Fruit fly (Drosophila melanogaster) whole organism, embryonic: ENCODE results near the gene CG1024.
A peak's percentile ranks its signal among the peaks of the same experiment; 100 is the strongest.

Experiments used
- Bteb2 ChIP-seq: fragments of 200-800 bp; sonication (Bioruptor generic); optimal IDR thresholded peaks from 2 replicates; lab custom pipeline; 2016; ENCODE audit warnings: missing biosample characterization, missing genetic modification characterization
- CG10321 ChIP-seq: fragments of 200-800 bp; sonication (Bioruptor generic); IDR thresholded peaks from 2 replicates; pipeline ENCODE4 v1.3.6; 2022; ENCODE audit warnings: missing biosample characterization, missing genetic modification characterization
- CG10979 ChIP-seq: fragments of 200-800 bp; sonication (Bioruptor generic); optimal IDR thresholded peaks from 2 replicates; lab custom pipeline; 2018; ENCODE audit warnings: missing biosample characterization, mild to moderate bottlenecking, missing genetic modification characterization, moderate library complexity
- CG12942 ChIP-seq: fragments of 200-800 bp; sonication (Bioruptor generic); optimal IDR thresholded peaks from 3 replicates; lab custom pipeline; 2016; ENCODE audit warnings: missing biosample characterization, missing genetic modification characterization
- CG13123 ChIP-seq: fragments of 200-800 bp; sonication (Bioruptor generic); optimal IDR thresholded peaks from 2 replicates; lab custom pipeline; 2016; ENCODE audit warnings: missing biosample characterization, missing genetic modification characterization
- CG15011 ChIP-seq: fragments of 200-800 bp; sonication (Bioruptor generic); optimal IDR thresholded peaks from 3 replicates; lab custom pipeline; 2018; ENCODE audit warnings: missing biosample characterization, mild to moderate bottlenecking, missing genetic modification characterization
- CG1647 ChIP-seq: fragments of 200-800 bp; sonication (Bioruptor generic); optimal IDR thresholded peaks from 3 replicates; lab custom pipeline; 2016; ENCODE audit warnings: missing biosample characterization, missing genetic modification characterization
- CG2120 ChIP-seq: fragments of 200-800 bp; sonication (Bioruptor generic); optimal IDR thresholded peaks from 3 replicates; lab custom pipeline; 2016; ENCODE audit warnings: missing biosample characterization, missing genetic modification characterization
- CG2678 ChIP-seq: fragments of 200-800 bp; sonication (Bioruptor generic); optimal IDR thresholded peaks from 3 replicates; lab custom pipeline; 2019; ENCODE audit warnings: missing biosample characterization, mild to moderate bottlenecking, missing genetic modification characterization, moderate library complexity
- CG3281 ChIP-seq: fragments of 200-800 bp; sonication (Bioruptor generic); optimal IDR thresholded peaks from 3 replicates; lab custom pipeline; 2017; ENCODE audit warnings: missing biosample characterization, mild to moderate bottlenecking, missing genetic modification characterization
- CG33213 ChIP-seq: fragments of 200-800 bp; sonication (Bioruptor generic); optimal IDR thresholded peaks from 3 replicates; lab custom pipeline; 2016; ENCODE audit warnings: missing biosample characterization, missing genetic modification characterization
- CG4404 ChIP-seq: fragments of 200-800 bp; sonication (Bioruptor generic); IDR thresholded peaks from 2 replicates; pipeline ENCODE4 v1.3.6; 2022; ENCODE audit warnings: missing biosample characterization, missing genetic modification characterization
- CG5180 ChIP-seq: fragments of 200-800 bp; sonication (Bioruptor generic); optimal IDR thresholded peaks from 3 replicates; lab custom pipeline; 2017; ENCODE audit warnings: missing biosample characterization, missing genetic modification characterization, mild to moderate bottlenecking, moderate library complexity, missing genetic modification reagents
- CG6272 ChIP-seq: fragments of 200-800 bp; sonication (Bioruptor generic); IDR thresholded peaks from 2 replicates; pipeline ENCODE4 v1.3.6; 2022; ENCODE audit warnings: missing biosample characterization, missing genetic modification characterization
- CG7839 ChIP-seq: fragments of 200-800 bp; sonication (Bioruptor generic); optimal IDR thresholded peaks from 3 replicates; lab custom pipeline; 2018; ENCODE audit warnings: missing biosample characterization, mild to moderate bottlenecking, missing genetic modification characterization, moderate library complexity
- CG8765 ChIP-seq: fragments of 200-800 bp; sonication (Bioruptor generic); IDR thresholded peaks from 2 replicates; pipeline ENCODE4 v1.3.6; 2022; ENCODE audit warnings: missing biosample characterization, missing genetic modification characterization
- CG9797 ChIP-seq: fragments of 200-800 bp; sonication (Bioruptor generic); optimal IDR thresholded peaks from 3 replicates; lab custom pipeline; 2018; ENCODE audit warnings: missing biosample characterization, mild to moderate bottlenecking, missing genetic modification characterization
- CoRest ChIP-seq: fragments of 200-800 bp; sonication (Bioruptor generic); optimal IDR thresholded peaks from 3 replicates; lab custom pipeline; 2018; ENCODE audit warnings: missing biosample characterization, mild to moderate bottlenecking, missing genetic modification characterization, moderate library complexity
- CrebB ChIP-seq: fragments of 200-800 bp; sonication (Bioruptor generic); optimal IDR thresholded peaks from 3 replicates; lab custom pipeline; 2018; ENCODE audit warnings: missing biosample characterization, mild to moderate bottlenecking, missing genetic modification characterization
- D19B ChIP-seq: fragments of 200-800 bp; sonication (Bioruptor generic); optimal IDR thresholded peaks from 2 replicates; lab custom pipeline; 2017; ENCODE audit warnings: missing biosample characterization, mild to moderate bottlenecking, missing genetic modification characterization
- Doc2 ChIP-seq: fragments of 200-800 bp; sonication (Bioruptor generic); IDR thresholded peaks from 2 replicates; pipeline ENCODE4 v1.3.6; 2022; ENCODE audit warnings: missing biosample characterization, missing genetic modification characterization
- HHEX ChIP-seq: fragments of 200-800 bp; sonication (Bioruptor generic); optimal IDR thresholded peaks from 3 replicates; lab custom pipeline; 2017; ENCODE audit warnings: missing biosample characterization, mild to moderate bottlenecking, missing genetic modification characterization, missing genetic modification reagents
- HLH54F ChIP-seq: fragments of 200-800 bp; sonication (Bioruptor generic); optimal IDR thresholded peaks from 3 replicates; lab custom pipeline; 2016; ENCODE audit warnings: missing biosample characterization, missing genetic modification characterization
- Hr3 ChIP-seq: fragments of 200-800 bp; sonication (Bioruptor generic); optimal IDR thresholded peaks from 3 replicates; lab custom pipeline; 2016; ENCODE audit warnings: missing biosample characterization, missing genetic modification characterization
- Lpt ChIP-seq: fragments of >200 bp; optimal IDR thresholded peaks from 2 replicates; lab custom pipeline; 2018; ENCODE audit warnings: missing biosample characterization, missing genetic modification characterization
- Med ChIP-seq: fragments of 200-800 bp; sonication (Bioruptor generic); peaks from one replicate; lab custom pipeline; 2016; ENCODE audit warnings: missing biosample characterization, missing genetic modification characterization, mild to moderate bottlenecking, inconsistent platforms, moderate library complexity
- Meics ChIP-seq: fragments of 200-800 bp; sonication (Bioruptor generic); optimal IDR thresholded peaks from 2 replicates; lab custom pipeline; 2017; ENCODE audit warnings: missing biosample characterization, mild to moderate bottlenecking, missing genetic modification characterization
- Mrtf ChIP-seq: fragments of 200-800 bp; sonication (Bioruptor generic); IDR thresholded peaks from 3 replicates; pipeline ENCODE4 v1.3.6; 2022; ENCODE audit warnings: missing biosample characterization, missing genetic modification characterization
- amos ChIP-seq: fragments of 200-800 bp; sonication (Bioruptor generic); IDR thresholded peaks from 2 replicates; pipeline ENCODE4 v1.3.6; 2022; ENCODE audit warnings: missing biosample characterization, missing genetic modification characterization; ENCODE audit not compliant: partially characterized antibody
- ara ChIP-seq: fragments of 200-800 bp; sonication (Bioruptor generic); IDR thresholded peaks from 2 replicates; pipeline ENCODE4 v1.3.6; 2022; ENCODE audit warnings: missing biosample characterization, missing genetic modification characterization
- ash1 ChIP-seq: fragments of 200-800 bp; sonication (Bioruptor generic); optimal IDR thresholded peaks from 2 replicates; lab custom pipeline; 2018; ENCODE audit warnings: missing biosample characterization, mild to moderate bottlenecking, missing genetic modification characterization
- caup ChIP-seq: fragments of 200-800 bp; sonication (Bioruptor generic); optimal IDR thresholded peaks from 3 replicates; lab custom pipeline; 2017; ENCODE audit warnings: missing biosample characterization, mild to moderate bottlenecking, missing genetic modification characterization, moderate library complexity; ENCODE audit not compliant: severe bottlenecking
- chinmo ChIP-seq: fragments of 200-800 bp; sonication (Bioruptor generic); IDR thresholded peaks from 4 replicates; pipeline ENCODE4 v1.3.6; 2022; ENCODE audit warnings: missing biosample characterization, missing genetic modification characterization; ENCODE audit not compliant: partially characterized antibody
- dysf ChIP-seq: fragments of 200-800 bp; sonication (Bioruptor generic); IDR thresholded peaks from 3 replicates; pipeline ENCODE4 v1.3.6; 2022; ENCODE audit warnings: missing biosample characterization, missing genetic modification characterization
- esg ChIP-seq: fragments of 200-800 bp; sonication (Bioruptor generic); conservative IDR thresholded peaks from 2 replicates; pipeline ENCODE4 v1.3.6; 2022; ENCODE audit warnings: missing biosample characterization, missing genetic modification characterization
- hbn ChIP-seq: fragments of 200-800 bp; sonication (Bioruptor generic); IDR thresholded peaks from 2 replicates; pipeline ENCODE4 v1.3.6; 2022; ENCODE audit warnings: missing biosample characterization, missing genetic modification characterization; ENCODE audit not compliant: partially characterized antibody
- ind ChIP-seq: fragments of 200-800 bp; sonication (Bioruptor generic); optimal IDR thresholded peaks from 3 replicates; lab custom pipeline; 2016; ENCODE audit warnings: missing biosample characterization, missing genetic modification characterization
- ken ChIP-seq: fragments of 200-800 bp; sonication (Bioruptor generic); IDR thresholded peaks from 3 replicates; pipeline ENCODE4 v1.3.6; 2022; ENCODE audit warnings: missing biosample characterization, missing genetic modification characterization
- lab ChIP-seq: fragments of 200-800 bp; sonication (Bioruptor generic); optimal IDR thresholded peaks from 3 replicates; lab custom pipeline; 2017; ENCODE audit warnings: missing biosample characterization, missing genetic modification characterization, mild to moderate bottlenecking, moderate library complexity, missing genetic modification reagents
- nmo ChIP-seq: fragments of 200-800 bp; sonication (Bioruptor generic); optimal IDR thresholded peaks from 2 replicates; lab custom pipeline; 2018; ENCODE audit warnings: missing biosample characterization, mild to moderate bottlenecking, missing genetic modification characterization, moderate library complexity
- odd ChIP-seq: fragments of 200-800 bp; sonication (Bioruptor generic); optimal IDR thresholded peaks from 2 replicates; lab custom pipeline; 2017; ENCODE audit warnings: missing biosample characterization, mild to moderate bottlenecking, missing genetic modification characterization
- rib ChIP-seq: fragments of 200-800 bp; sonication (Bioruptor generic); IDR thresholded peaks from 2 replicates; pipeline ENCODE4 v1.3.6; 2022; ENCODE audit warnings: missing biosample characterization, missing genetic modification characterization
- sens ChIP-seq: fragments of 200-800 bp; sonication (Bioruptor generic); peaks from one replicate; lab custom pipeline; 2016; ENCODE audit warnings: missing biosample characterization, missing genetic modification characterization
- shn ChIP-seq: fragments of 200-800 bp; sonication (Bioruptor generic); optimal IDR thresholded peaks from 3 replicates; lab custom pipeline; 2016; ENCODE audit warnings: missing biosample characterization, missing genetic modification characterization
- ssp ChIP-seq: fragments of 200-800 bp; sonication (Bioruptor generic); IDR thresholded peaks from 2 replicates; pipeline ENCODE4 v1.3.6; 2022; ENCODE audit warnings: missing biosample characterization, missing genetic modification characterization
- sug ChIP-seq: fragments of 200-800 bp; optimal IDR thresholded peaks from 2 replicates; lab custom pipeline; 2019; ENCODE audit warnings: missing biosample characterization, mild to moderate bottlenecking, missing genetic modification characterization, moderate library complexity
- tap ChIP-seq: fragments of 200-800 bp; optimal IDR thresholded peaks from 3 replicates; lab custom pipeline; 2019; ENCODE audit warnings: missing biosample characterization, mild to moderate bottlenecking, missing genetic modification characterization, moderate library complexity
- tgo ChIP-seq: fragments of 200-800 bp; sonication (Bioruptor generic); IDR thresholded peaks from 3 replicates; pipeline ENCODE4 v1.3.6; 2022; ENCODE audit warnings: missing biosample characterization, missing genetic modification characterization
- unc-4 ChIP-seq: fragments of 200-800 bp; sonication (Bioruptor generic); IDR thresholded peaks from 2 replicates; pipeline ENCODE4 v1.3.6; 2022; ENCODE audit warnings: missing biosample characterization, missing genetic modification characterization; ENCODE audit not compliant: partially characterized antibody
- wdn ChIP-seq: fragments of 200-800 bp; sonication (Bioruptor generic); IDR thresholded peaks from 2 replicates; pipeline ENCODE4 v1.3.6; 2022; ENCODE audit warnings: missing biosample characterization, missing genetic modification characterization
- zen ChIP-seq: fragments of 200-800 bp; sonication (Bioruptor generic); optimal IDR thresholded peaks from 3 replicates; lab custom pipeline; 2018; ENCODE audit warnings: missing biosample characterization, mild to moderate bottlenecking, missing genetic modification characterization, moderate library complexity

CG1024 gene

DNA sequence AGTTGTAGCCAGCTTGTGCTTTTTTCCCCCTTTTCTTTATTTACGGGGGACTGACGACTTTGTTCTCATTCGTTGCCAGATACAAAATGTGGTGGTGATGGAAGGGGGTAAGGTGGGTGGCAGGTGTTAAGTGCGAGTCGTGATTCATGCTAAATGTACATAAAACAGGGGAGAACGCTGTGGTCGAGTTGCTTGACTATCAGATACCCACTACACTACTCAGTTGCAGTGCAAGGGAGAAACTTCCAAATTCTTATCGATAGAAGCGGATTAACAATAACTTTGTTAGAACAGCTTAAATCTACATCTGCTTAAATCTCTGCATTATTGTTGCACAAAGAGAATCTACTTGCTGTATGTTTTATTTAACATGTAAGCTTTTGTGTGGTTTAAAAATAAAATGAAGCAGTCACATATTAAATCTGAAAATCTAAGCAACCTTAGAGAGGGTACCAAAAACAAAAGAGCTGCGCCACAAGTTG, 17.5 kb upstream of the CG1024 start (continued):
- no peak for TF ChIP-seq hbn
- no peak for TF ChIP-seq CG13123 (GFP tag; lab: Kevin White, UChicago)
- TF ChIP-seq CrebB (tag; lab: Kevin White, UChicago), result no peak
- peak; percentile 6 for TF ChIP-seq Med (GFP tag; lab: Kevin White, UChicago)
- TF ChIP-seq Bteb2 (GFP tag; lab: Kevin White, UChicago), result no peak
- TF ChIP-seq CG7839 (tag; lab: Kevin White, UChicago), result peak; percentile 55
- no peak for TF ChIP-seq CG1647 (GFP tag; lab: Kevin White, UChicago)
- no peak for TF ChIP-seq CG6272 (GFP tag; lab: Robert Waterston, UW)
- no peak for TF ChIP-seq odd (GFP tag; lab: Kevin White, UChicago)
- TF ChIP-seq CG33213 (GFP tag; lab: Kevin White, UChicago), result no peak
- no peak for TF ChIP-seq CG12942 (GFP tag; lab: Kevin White, UChicago)
- 0 out of 2 replicates have a peak, but pooled peaks have one; percentile 23 for TF ChIP-seq esg (GFP tag; lab: Robert Waterston, UW)
- no peak for TF ChIP-seq CG15011 (GFP tag; lab: Kevin White, UChicago)
- TF ChIP-seq ken (GFP tag; lab: Robert Waterston, UW), result no peak
- TF ChIP-seq CG10979 (tag; lab: Kevin White, UChicago), result peak; percentile 6
- TF ChIP-seq CG2678 (tag; lab: Kevin White, UChicago), result peak; percentile 54
- no peak for TF ChIP-seq CG5180 (GFP tag; lab: Kevin White, UChicago)
- TF ChIP-seq sug (tag; lab: Kevin White, UChicago), result peak; percentile 8
- TF ChIP-seq CG3281, result peak; percentile 32
- no peak for TF ChIP-seq D19B (GFP tag; lab: Kevin White, UChicago)
- no peak for TF ChIP-seq Mrtf (GFP tag; lab: Robert Waterston, UW)
- peak; percentile 13 for TF ChIP-seq HLH54F
- no peak for TF ChIP-seq Hr3
- TF ChIP-seq lab (GFP tag; lab: Kevin White, UChicago), result peak; percentile 27
- TF ChIP-seq nmo, result peak; percentile 30
- TF ChIP-seq rib (GFP tag; lab: Robert Waterston, UW), result no peak
- peak; percentile 3 for TF ChIP-seq Meics (GFP tag; lab: Kevin White, UChicago)
- TF ChIP-seq unc-4, result no peak
- no peak for TF ChIP-seq Doc2 (GFP tag; lab: Robert Waterston, UW)
- TF ChIP-seq chinmo (GFP tag; lab: Robert Waterston, UW), result 0 out of 4 replicates have a peak, but pooled peaks have one; percentile 61
- no peak for TF ChIP-seq CG4404 (GFP tag; lab: Robert Waterston, UW)
- no peak for TF ChIP-seq amos (GFP tag; lab: Robert Waterston, UW)
- TF ChIP-seq CoRest, result peak; percentile 48
- TF ChIP-seq ash1 (GFP tag; lab: Kevin White, UChicago), result no peak
- TF ChIP-seq zen (tag; lab: Kevin White, UChicago), result no peak
- no peak for TF ChIP-seq wdn
- no peak; the same call in 1 of the 3 replicates for TF ChIP-seq tgo (GFP tag; lab: Robert Waterston, UW)
- TF ChIP-seq caup (GFP tag; lab: Kevin White, UChicago), result peak; percentile 19
- no peak for TF ChIP-seq Lpt (GFP tag; lab: Kevin White, UChicago)
- TF ChIP-seq ind (GFP tag; lab: Kevin White, UChicago), result peak; percentile 15
- TF ChIP-seq shn (GFP tag; lab: Kevin White, UChicago), result no peak
- peak; percentile 61 for TF ChIP-seq CG2120 (GFP tag; lab: Kevin White, UChicago)
- no peak for TF ChIP-seq CG8765 (GFP tag; lab: Robert Waterston, UW)
- TF ChIP-seq dysf (GFP tag; lab: Robert Waterston, UW), result 0 out of 3 replicates have a peak, but pooled peaks have one; percentile 52
- no peak for TF ChIP-seq CG9797 (GFP tag; lab: Kevin White, UChicago)
- no peak for TF ChIP-seq CG10321 (GFP tag; lab: Robert Waterston, UW)
- TF ChIP-seq tap (tag; lab: Kevin White, UChicago), result peak; percentile 12
- peak; percentile 28 for TF ChIP-seq HHEX
- no peak for TF ChIP-seq ara (GFP tag; lab: Robert Waterston, UW)
- TF ChIP-seq ssp (GFP tag; lab: Robert Waterston, UW), result peak; percentile 28; the same call in 1 of the 2 replicates
- peak; percentile 72 for TF ChIP-seq sens (GFP tag; lab: Kevin White, UChicago)
